Worm (Caenorhabditis elegans): ENCODE measurements around the gene F46B6.5.

Gene F46B6.5

ce11 chrV:9753554-9753953 lies 29.3 kb downstream of the F46B6.5 start:
- TF ChIP-seq Y22D7AL.16 (tag; optimal IDR thresholded peaks at IDR 0.05) (no peak), ceh-48 (tag; optimal IDR thresholded peaks at IDR 0.05) (no peak), ceh-9 (tag; optimal IDR thresholded peaks at IDR 0.05) (no peak), K02D7.2 (tag; optimal IDR thresholded peaks at IDR 0.05) (no peak), ahr-1 (tag; optimal IDR thresholded peaks at IDR 0.05) (no peak), ceh-30 (tag; optimal IDR thresholded peaks at IDR 0.05) (no peak), pha-2 (tag; optimal IDR thresholded peaks at IDR 0.05) (no peak), T23F11.4 (GFP tag; optimal IDR thresholded peaks at IDR 0.05) (no peak), ceh-31 (tag; optimal IDR thresholded peaks at IDR 0.05) (no peak), ama-1 (optimal IDR thresholded peaks at IDR 0.05) (no peak), fkh-10 (GFP tag; optimal IDR thresholded peaks at IDR 0.05) (no peak), unc-3 (GFP tag; conservative IDR thresholded peaks at IDR 0.05) (no peak), unc-3 (tag; optimal IDR thresholded peaks at IDR 0.05) (no peak), ceh-34 (tag; optimal IDR thresholded peaks at IDR 0.05) (no peak)

DNA sequence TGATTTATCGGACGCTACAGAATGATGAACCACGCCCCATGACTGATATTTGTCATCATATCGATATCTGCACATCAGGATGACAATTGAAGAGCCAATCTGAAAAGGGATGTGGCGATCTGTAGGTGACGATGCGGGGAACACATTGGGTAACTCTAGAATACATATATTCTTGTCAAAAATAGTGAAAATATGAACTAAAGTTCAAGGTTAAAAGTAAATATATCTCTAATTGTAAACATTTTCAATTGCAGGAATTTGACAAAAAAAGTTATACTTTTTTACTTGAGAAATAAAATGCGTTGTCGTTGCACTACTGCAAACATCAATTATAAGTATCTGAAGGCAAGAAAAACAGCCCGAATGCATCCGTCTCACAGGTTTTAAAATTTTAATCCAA lies 30.0 kb downstream of the F46B6.5 start, which contains the start of gene F58E6.6:
F58E6.6 (minus strand) TSS at position 101 of the 400 bp plus-strand sequence.
- TF ChIP-seq pag-3 (tag; optimal IDR thresholded peaks at IDR 0.05; ENCODE audit: borderline replicate concordance) (no peak), rnt-1 (tag; optimal IDR thresholded peaks at IDR 0.05) (no peak), lim-6 (tag; optimal IDR thresholded peaks at IDR 0.05) (no peak), ceh-30 (tag; optimal IDR thresholded peaks at IDR 0.05) (no peak), K09A11.1 (tag; optimal IDR thresholded peaks at IDR 0.05; ENCODE audit: insufficient read depth) (no peak), tbx-2 (tag; optimal IDR thresholded peaks at IDR 0.05) (no peak), hlh-13 (GFP tag; optimal IDR thresholded peaks at IDR 0.05) (no peak), unc-3 (GFP tag; conservative IDR thresholded peaks at IDR 0.05) (no peak), unc-3 (tag; optimal IDR thresholded peaks at IDR 0.05) (no peak), nhr-232 (tag; optimal IDR thresholded peaks at IDR 0.05) (no peak)

DNA sequence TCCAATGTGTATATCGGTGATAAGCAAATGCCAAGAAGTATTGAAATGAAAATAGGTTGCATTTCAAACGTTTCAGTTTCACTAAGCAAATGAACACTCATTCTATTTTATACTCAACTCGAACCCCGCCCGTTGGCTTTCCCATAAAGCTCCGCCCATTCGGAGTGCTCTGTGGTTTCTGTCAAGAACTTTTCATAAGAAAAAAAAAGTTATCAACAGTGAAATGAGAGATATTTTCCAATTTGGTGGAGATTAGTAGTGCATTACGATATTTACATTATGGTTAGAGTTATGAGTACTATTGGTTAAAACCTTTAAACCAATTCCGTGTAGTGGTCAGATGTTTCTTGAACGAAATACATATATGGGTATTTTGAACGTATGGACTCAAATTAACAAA lies 32.6 kb downstream of the F46B6.5 start, which contains the start of gene F58E6.4:
F58E6.4 (minus strand) TSS at position 101 of the 400 bp plus-strand sequence.
- TF ChIP-seq rnt-1 (tag; optimal IDR thresholded peaks at IDR 0.05), result no peak
- no peak for TF ChIP-seq ceh-30 (tag; optimal IDR thresholded peaks at IDR 0.05)
- TF ChIP-seq hlh-8 (tag; optimal IDR thresholded peaks at IDR 0.05), result no peak
- no peak for TF ChIP-seq ceh-45 (GFP tag; IDR thresholded peaks at IDR 0.05)
- no peak for TF ChIP-seq syd-9 (tag; optimal IDR thresholded peaks at IDR 0.05)
- TF ChIP-seq C08G9.2 (tag; optimal IDR thresholded peaks at IDR 0.05), result no peak
- TF ChIP-seq che-1 (tag; optimal IDR thresholded peaks at IDR 0.05), result no peak
- TF ChIP-seq ama-1 (optimal IDR thresholded peaks at IDR 0.05), result no peak
- no peak for TF ChIP-seq F13H6.1 (tag; optimal IDR thresholded peaks at IDR 0.05)
- TF ChIP-seq madf-2 (tag; optimal IDR thresholded peaks at IDR 0.05), result no peak
- TF ChIP-seq ceh-9 (tag; optimal IDR thresholded peaks at IDR 0.05), result no peak

DNA sequence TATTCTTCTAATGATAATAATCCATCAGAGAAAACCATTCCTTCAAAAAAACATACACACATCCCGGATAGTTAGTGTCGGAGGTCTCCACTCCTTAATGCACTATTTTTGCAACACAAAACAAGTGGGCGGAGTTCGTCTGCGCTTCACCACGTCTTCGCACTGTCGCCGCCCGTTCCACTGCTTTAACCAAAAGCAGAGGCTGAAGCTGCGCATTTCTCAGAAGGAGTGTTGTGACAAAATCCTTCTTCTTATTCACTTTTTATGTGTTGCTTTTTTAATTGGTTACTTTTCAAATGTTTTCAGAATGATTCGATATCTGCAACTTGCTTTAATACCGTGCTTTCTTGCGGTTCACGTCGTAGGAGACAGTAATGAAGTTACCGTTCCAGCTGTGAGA lies 37.9 kb downstream of the F46B6.5 start, which contains the start of gene F58E6.13:
F58E6.13 (plus strand) TSS at position 301 of the 400 bp plus-strand sequence.
- TF ChIP-seq pqm-1 (tag; optimal IDR thresholded peaks at IDR 0.05), result no peak
- TF ChIP-seq tbx-7 (tag; optimal IDR thresholded peaks at IDR 0.05), result no peak
- no peak for TF ChIP-seq ceh-30 (tag; optimal IDR thresholded peaks at IDR 0.05)
- TF ChIP-seq pha-2 (tag; optimal IDR thresholded peaks at IDR 0.05), result no peak
- no peak for TF ChIP-seq gmeb-2 (tag; optimal IDR thresholded peaks at IDR 0.05)
- no peak for TF ChIP-seq unc-55 (GFP tag; optimal IDR thresholded peaks at IDR 0.05)
- TF ChIP-seq unc-42 (tag; optimal IDR thresholded peaks at IDR 0.05), result no peak
- no peak for TF ChIP-seq ceh-31 (tag; optimal IDR thresholded peaks at IDR 0.05)
- no peak for TF ChIP-seq syd-9 (tag; optimal IDR thresholded peaks at IDR 0.05)
- TF ChIP-seq ztf-16 (tag; optimal IDR thresholded peaks at IDR 0.05), result no peak
- TF ChIP-seq pax-1 (tag; optimal IDR thresholded peaks at IDR 0.05), result no peak
- TF ChIP-seq C38D4.7 (GFP tag; optimal IDR thresholded peaks at IDR 0.05), result no peak
- no peak for TF ChIP-seq ref-2 (tag; optimal IDR thresholded peaks at IDR 0.05)
- TF ChIP-seq T23F11.4 (GFP tag; optimal IDR thresholded peaks at IDR 0.05), result no peak

All from whole organism, late embryonic.